Fruit fly (Drosophila melanogaster) whole organism, embryonic: ENCODE measurements around the gene CG13386.

Experiments used
- Drgx ChIP-seq: fragments of 200-800 bp; sonication (Bioruptor generic); IDR thresholded peaks from 2 replicates; pipeline ENCODE4 v1.3.6; 2022; ENCODE audit warnings: missing biosample characterization, missing genetic modification characterization
- HLH4C ChIP-seq: fragments of 200-800 bp; sonication (Bioruptor generic); IDR thresholded peaks from 3 replicates; pipeline ENCODE4 v1.3.6; 2022; ENCODE audit warnings: missing biosample characterization, missing genetic modification characterization; ENCODE audit not compliant: partially characterized antibody
- Xbp1 ChIP-seq: fragments of 200-800 bp; sonication (Bioruptor generic); optimal IDR thresholded peaks from 3 replicates; lab custom pipeline; 2016; ENCODE audit warnings: missing biosample characterization, mild to moderate bottlenecking, missing genetic modification characterization
- br ChIP-seq: fragments of >200 bp; optimal IDR thresholded peaks from 2 replicates; lab custom pipeline; 2017

dm6 chr2L:8425212-8425611 lies 26.4 kb downstream of the CG13386 start:
- TF ChIP-seq Drgx (GFP tag; lab: Robert Waterston, UW) (no peak), HLH4C (GFP tag; lab: Robert Waterston, UW) (no peak), br (no peak), Xbp1 (no peak)
